Worm (Caenorhabditis elegans): ENCODE results near the gene F44D12.16.

DNA sequence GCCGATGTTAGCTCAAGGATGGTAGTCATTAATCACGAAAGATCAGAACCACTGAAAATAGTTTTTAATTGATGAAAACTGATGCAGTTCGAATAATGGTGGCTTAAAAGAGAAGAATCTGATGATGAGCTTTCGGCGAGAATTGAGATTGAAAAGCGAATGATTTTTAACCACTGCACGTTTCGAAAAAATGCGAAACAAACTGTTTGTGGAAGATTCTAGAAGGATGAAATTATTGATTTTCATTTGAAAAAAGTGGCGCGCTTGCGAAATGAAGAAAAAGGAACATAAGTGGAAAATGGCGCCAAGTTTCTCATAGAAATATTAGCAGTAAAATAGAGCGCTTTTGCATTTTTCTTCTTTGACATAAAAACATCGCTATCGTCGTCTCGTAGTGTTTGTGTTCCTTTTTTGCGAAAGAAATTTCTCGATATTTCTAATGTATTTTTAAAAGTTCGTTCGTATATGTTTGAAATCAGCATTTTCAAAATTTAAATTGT lies 33.9 kb upstream of the F44D12.16 start, which contains the start of gene uba-1:
- TF ChIP-seq unc-62 (GFP tag; optimal IDR thresholded peaks at IDR 0.05) (no peak), lir-1 (GFP tag; conservative IDR thresholded peaks at IDR 0.05) (no peak; the same call in 1 of the 2 replicates), ama-1 (optimal IDR thresholded peaks at IDR 0.05) (no peak), ama-1 (GFP tag; optimal IDR thresholded peaks at IDR 0.05) (peak; percentile 28 to 37), F55B11.4 (tag; optimal IDR thresholded peaks at IDR 0.05; ENCODE audit: borderline replicate concordance, insufficient read depth) (no peak), let-526 (GFP tag; IDR thresholded peaks at IDR 0.05) (no peak), T26A5.8 (tag; optimal IDR thresholded peaks at IDR 0.05) (no peak), ztf-18 (tag; optimal IDR thresholded peaks at IDR 0.05) (no peak), lin-26 (GFP tag; IDR thresholded peaks at IDR 0.05) (peak; percentile 11; the same call in 1 of the 2 replicates), mes-4 (tag; optimal IDR thresholded peaks at IDR 0.05) (no peak), nhr-179 (tag; optimal IDR thresholded peaks at IDR 0.05) (no peak), hmg-20 (GFP tag; IDR thresholded peaks at IDR 0.05) (no peak), F23B12.7 (tag; optimal IDR thresholded peaks at IDR 0.05; ENCODE audit: insufficient read depth) (peak; percentile 59), nfya-1 (tag; optimal IDR thresholded peaks at IDR 0.05; ENCODE audit: borderline replicate concordance, insufficient read depth) (no peak), pha-4 (tag; optimal IDR thresholded peaks at IDR 0.05) (no peak)
